Fruit fly (Drosophila melanogaster): ENCODE data around the gene CG32712.

dm6 chrX:8450214-8450904 is 16.8 kb upstream of the CG32712 start:
- TF ChIP-seq CG12605 (GFP tag; IDR thresholded peaks at IDR 0.05) (no peak), EcR (GFP tag; optimal IDR thresholded peaks at IDR 0.05) (no peak), CG9948 (tag; optimal IDR thresholded peaks at IDR 0.05) (no peak), rn (GFP tag; IDR thresholded peaks at IDR 0.05) (no peak), D1 (tag; optimal IDR thresholded peaks at IDR 0.05) (no peak), CG17806 (tag; optimal IDR thresholded peaks at IDR 0.05) (no peak), Ets98B (GFP tag; IDR thresholded peaks at IDR 0.05) (no peak), CG8159 (tag; optimal IDR thresholded peaks at IDR 0.05) (no peak), CG34367 (tag; optimal IDR thresholded peaks at IDR 0.05) (no peak), CG15710 (tag; optimal IDR thresholded peaks at IDR 0.05) (no peak)

Measured in whole organism, pupa.